Worm (Caenorhabditis elegans) whole organism, early embryonic: ENCODE measurements around the gene clec-34.

Source experiments
- B0310.2 ChIP-seq: sonication (generic microtip); optimal IDR thresholded peaks from 2 replicates; lab custom pipeline; 2016; ENCODE audit warnings: mild to moderate bottlenecking, missing genetic modification characterization, missing compliant biosample characterization
- F13C5.2 ChIP-seq: sonication (generic microtip); optimal IDR thresholded peaks from 2 replicates; lab custom pipeline; 2017; ENCODE audit warnings: mild to moderate bottlenecking, missing genetic modification characterization, inconsistent platforms, missing compliant biosample characterization
- aly-1 ChIP-seq: sonication (generic microtip); optimal IDR thresholded peaks from 2 replicates; lab custom pipeline; 2016; ENCODE audit warnings: missing genetic modification characterization, missing compliant biosample characterization
- ama-1 ChIP-seq: fragments of 150-350 bp; optimal IDR thresholded peaks from 2 replicates; lab custom pipeline; 2014
- ceh-13 ChIP-seq: fragments of 200-800 bp; sonication (Bioruptor generic); optimal IDR thresholded peaks from 2 replicates; lab custom pipeline; 2018; ENCODE audit warnings: mild to moderate bottlenecking, missing genetic modification characterization, missing compliant biosample characterization
- ceh-36 ChIP-seq: sonication (generic microtip); optimal IDR thresholded peaks from 2 replicates; lab custom pipeline; 2016; ENCODE audit warnings: missing genetic modification characterization, inconsistent platforms, missing compliant biosample characterization
- ets-7 ChIP-seq: sonication (generic microtip); optimal IDR thresholded peaks from 2 replicates; lab custom pipeline; 2016; ENCODE audit warnings: missing genotype, missing genetic modification characterization, missing compliant biosample characterization
- flt-1 ChIP-seq: fragments of 200-800 bp; sonication (Bioruptor generic); IDR thresholded peaks from 2 replicates; pipeline ENCODE4 v1.3.6; 2022; ENCODE audit warnings: missing genetic modification characterization, missing compliant biosample characterization
- hmbx-1 ChIP-seq: sonication (generic microtip); optimal IDR thresholded peaks from 2 replicates; lab custom pipeline; 2016; ENCODE audit warnings: mild to moderate bottlenecking, missing genetic modification characterization, missing compliant biosample characterization
- hmg-4 ChIP-seq: fragments of 200-800 bp; sonication (Bioruptor generic); optimal IDR thresholded peaks from 2 replicates; lab custom pipeline; 2018; ENCODE audit warnings: mild to moderate bottlenecking, missing genetic modification characterization, missing compliant biosample characterization
- hnd-1 ChIP-seq: sonication (generic microtip); optimal IDR thresholded peaks from 2 replicates; lab custom pipeline; 2016; ENCODE audit warnings: missing genetic modification characterization, missing compliant biosample characterization
- pes-1 ChIP-seq: fragments of 200-800 bp; sonication (Bioruptor generic); IDR thresholded peaks from 2 replicates; pipeline ENCODE4 v1.3.6; 2022; ENCODE audit warnings: missing genetic modification reagents, missing genetic modification characterization, missing compliant biosample characterization
- scrt-1 ChIP-seq: fragments of 200-800 bp; sonication (Bioruptor generic); IDR thresholded peaks from 2 replicates; pipeline ENCODE4 v1.3.6; 2022; ENCODE audit warnings: missing genetic modification characterization, missing compliant biosample characterization
- sea-1 ChIP-seq: fragments of 200-800 bp; sonication (Bioruptor generic); conservative IDR thresholded peaks from 2 replicates; pipeline ENCODE4 v1.3.6; 2022; ENCODE audit warnings: missing genetic modification characterization, missing compliant biosample characterization
- tbx-11 ChIP-seq: fragments of 200-800 bp; sonication (Bioruptor generic); IDR thresholded peaks from 2 replicates; pipeline ENCODE4 v1.3.6; 2022; ENCODE audit warnings: missing genetic modification characterization, missing compliant biosample characterization
- tbx-37 ChIP-seq: fragments of 200-800 bp; sonication (Bioruptor generic); conservative IDR thresholded peaks from 2 replicates; pipeline ENCODE4 v1.3.6; 2022; ENCODE audit warnings: missing genetic modification reagents, missing genetic modification characterization, missing compliant biosample characterization
- tra-4 ChIP-seq: sonication (generic microtip); optimal IDR thresholded peaks from 2 replicates; lab custom pipeline; 2017; ENCODE audit warnings: missing genetic modification characterization, missing compliant biosample characterization

Gene clec-34

DNA sequence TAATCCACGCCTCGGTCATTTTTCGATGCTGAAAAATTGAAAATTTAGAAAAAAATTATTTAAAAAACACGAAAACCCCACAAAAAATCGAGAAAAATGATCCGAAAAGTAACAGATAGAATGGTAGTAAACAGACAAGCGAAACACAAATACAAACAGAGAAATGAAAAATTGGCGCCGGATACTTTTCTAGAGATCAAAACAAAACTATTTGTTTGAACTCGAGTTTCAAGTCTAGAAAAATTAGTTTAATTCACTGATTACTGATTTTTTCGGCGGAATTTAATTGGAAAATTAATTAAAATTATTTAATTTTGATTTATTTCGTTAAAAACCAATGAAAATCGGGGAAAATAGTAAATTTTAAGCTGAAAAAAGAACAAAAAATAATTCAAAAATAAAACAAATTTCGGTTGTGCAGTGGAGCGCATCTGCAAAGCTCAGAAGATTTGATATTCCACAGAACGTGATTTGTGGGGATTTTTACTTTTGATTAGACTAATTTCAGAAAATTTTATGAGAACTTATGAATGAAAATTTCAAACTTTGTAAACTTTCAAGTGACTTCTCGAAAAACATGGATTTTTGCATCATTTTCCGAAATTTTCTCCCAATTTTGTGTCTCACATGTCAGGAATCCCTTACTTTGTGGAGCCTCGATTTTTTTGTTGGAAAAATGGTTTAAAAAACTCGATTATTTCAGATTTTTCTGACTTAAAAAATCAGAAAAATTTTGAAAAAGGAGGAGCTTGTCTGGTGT, 10.8 kb downstream of the clec-34 start, which contains the start of gene gyg-2:
gyg-2 (minus strand) TSS at position 28 of the 760 bp plus-strand sequence.
- TF ChIP-seq scrt-1 (GFP tag; lab: Robert Waterston, UW): no peak
- TF ChIP-seq flt-1 (GFP tag; lab: Robert Waterston, UW): no peak
- no peak for TF ChIP-seq ceh-13 (GFP tag; lab: Kevin White, UChicago)
- TF ChIP-seq sea-1 (GFP tag; lab: Robert Waterston, UW): no peak
- no peak for TF ChIP-seq hmg-4 (GFP tag; lab: Kevin White, UChicago)
- TF ChIP-seq tbx-11: no peak
- TF ChIP-seq F13C5.2 (tag; lab: Kevin White, UChicago): no peak
- TF ChIP-seq hmbx-1: no peak
- no peak for TF ChIP-seq ceh-36 (tag; lab: Kevin White, UChicago)
- TF ChIP-seq aly-1 (tag; lab: Kevin White, UChicago): no peak
- TF ChIP-seq ets-7 (tag; lab: Kevin White, UChicago): no peak
- TF ChIP-seq tbx-37 (GFP tag; lab: Robert Waterston, UW): no peak
- no peak for TF ChIP-seq pes-1 (GFP tag; lab: Robert Waterston, UW)
- TF ChIP-seq hnd-1 (tag; lab: Kevin White, UChicago): no peak
- no peak for TF ChIP-seq tra-4 (tag; lab: Kevin White, UChicago)
- no peak for TF ChIP-seq B0310.2 (tag; lab: Kevin White, UChicago)
- TF ChIP-seq ama-1 (lab: Kevin White, UChicago): no peak

DNA sequence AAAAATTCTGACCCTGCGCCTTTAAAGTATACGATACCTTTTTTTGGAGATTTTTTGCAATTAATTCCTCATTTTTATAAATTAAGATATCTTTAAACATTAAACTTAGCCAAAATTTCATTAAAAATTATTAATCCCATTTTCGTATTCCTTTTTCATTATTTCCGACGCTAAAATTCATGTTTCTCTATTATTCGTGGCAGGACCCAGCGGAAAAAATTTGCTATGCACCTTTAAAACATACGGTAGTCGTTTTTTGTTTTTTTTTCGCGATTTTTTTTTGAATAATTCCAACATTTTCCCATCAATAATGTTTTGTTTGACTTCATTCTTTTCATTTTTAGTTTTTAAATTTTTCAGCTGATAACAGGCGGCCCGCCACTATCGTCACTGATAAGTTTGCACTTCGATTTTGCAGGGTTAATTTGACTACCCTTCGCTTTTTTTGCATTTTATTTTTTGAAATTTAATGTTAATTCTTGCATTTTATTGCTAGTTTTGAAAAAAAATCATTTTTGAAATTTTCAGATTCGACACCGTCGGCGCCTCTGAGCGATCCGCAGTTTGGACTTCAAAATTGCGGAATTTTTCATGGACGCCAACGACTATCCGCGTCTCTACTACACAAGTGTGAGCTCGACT, 11.6 kb downstream of the clec-34 start, which contains the start of gene dkf-2:
dkf-2 (plus strand) TSS at position 592 of the 642 bp plus-strand sequence.
- TF ChIP-seq ceh-36 (tag; lab: Kevin White, UChicago): no peak
- TF ChIP-seq sea-1 (GFP tag; lab: Robert Waterston, UW): no peak
- no peak for TF ChIP-seq hmg-4 (GFP tag; lab: Kevin White, UChicago)
- no peak for TF ChIP-seq F13C5.2 (tag; lab: Kevin White, UChicago)
- TF ChIP-seq tbx-37 (GFP tag; lab: Robert Waterston, UW): no peak
- TF ChIP-seq ama-1 (lab: Kevin White, UChicago): no peak
- no peak for TF ChIP-seq scrt-1 (GFP tag; lab: Robert Waterston, UW)
- TF ChIP-seq aly-1 (tag; lab: Kevin White, UChicago): no peak
- TF ChIP-seq flt-1 (GFP tag; lab: Robert Waterston, UW): no peak
- no peak for TF ChIP-seq pes-1 (GFP tag; lab: Robert Waterston, UW)
- TF ChIP-seq hmbx-1: no peak
- no peak for TF ChIP-seq B0310.2 (tag; lab: Kevin White, UChicago)
- no peak for TF ChIP-seq tra-4 (tag; lab: Kevin White, UChicago)
- TF ChIP-seq ets-7 (tag; lab: Kevin White, UChicago): no peak
- TF ChIP-seq hnd-1 (tag; lab: Kevin White, UChicago): no peak
- no peak for TF ChIP-seq ceh-13 (GFP tag; lab: Kevin White, UChicago)
- TF ChIP-seq tbx-11: no peak

DNA sequence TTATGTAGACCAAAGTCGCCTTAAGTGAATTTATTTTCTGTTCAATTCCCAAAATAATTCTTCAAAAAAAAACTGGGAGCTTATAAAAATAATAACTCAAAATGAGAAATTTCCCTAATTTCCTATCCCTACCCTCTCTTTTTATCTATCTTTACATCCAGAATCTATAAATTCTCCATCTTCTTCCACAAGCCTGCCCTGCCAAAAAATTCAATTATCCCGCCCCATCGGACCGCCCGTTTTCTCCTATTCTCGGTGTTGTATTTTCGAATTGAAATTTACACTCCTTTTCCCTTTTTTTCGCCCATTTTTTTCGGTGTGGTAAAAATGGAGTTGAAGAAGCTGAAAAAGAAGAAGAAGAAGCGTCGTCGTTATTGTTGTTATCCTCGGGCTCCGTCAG, 13.9 kb downstream of the clec-34 start:
- no peak for TF ChIP-seq sea-1 (GFP tag; lab: Robert Waterston, UW)
- TF ChIP-seq aly-1 (tag; lab: Kevin White, UChicago): no peak
- TF ChIP-seq B0310.2 (tag; lab: Kevin White, UChicago): no peak
- no peak for TF ChIP-seq hmbx-1
- TF ChIP-seq hmg-4 (GFP tag; lab: Kevin White, UChicago): no peak
- no peak for TF ChIP-seq ceh-36 (tag; lab: Kevin White, UChicago)
- TF ChIP-seq ceh-13 (GFP tag; lab: Kevin White, UChicago): no peak
- no peak for TF ChIP-seq hnd-1 (tag; lab: Kevin White, UChicago)
- TF ChIP-seq flt-1 (GFP tag; lab: Robert Waterston, UW): no peak
- no peak for TF ChIP-seq tbx-11
- TF ChIP-seq pes-1 (GFP tag; lab: Robert Waterston, UW): no peak
- TF ChIP-seq scrt-1 (GFP tag; lab: Robert Waterston, UW): no peak
- TF ChIP-seq ets-7 (tag; lab: Kevin White, UChicago): no peak
- no peak for TF ChIP-seq F13C5.2 (tag; lab: Kevin White, UChicago)
- no peak for TF ChIP-seq tra-4 (tag; lab: Kevin White, UChicago)
- TF ChIP-seq ama-1 (lab: Kevin White, UChicago): no peak
- no peak for TF ChIP-seq tbx-37 (GFP tag; lab: Robert Waterston, UW)

DNA sequence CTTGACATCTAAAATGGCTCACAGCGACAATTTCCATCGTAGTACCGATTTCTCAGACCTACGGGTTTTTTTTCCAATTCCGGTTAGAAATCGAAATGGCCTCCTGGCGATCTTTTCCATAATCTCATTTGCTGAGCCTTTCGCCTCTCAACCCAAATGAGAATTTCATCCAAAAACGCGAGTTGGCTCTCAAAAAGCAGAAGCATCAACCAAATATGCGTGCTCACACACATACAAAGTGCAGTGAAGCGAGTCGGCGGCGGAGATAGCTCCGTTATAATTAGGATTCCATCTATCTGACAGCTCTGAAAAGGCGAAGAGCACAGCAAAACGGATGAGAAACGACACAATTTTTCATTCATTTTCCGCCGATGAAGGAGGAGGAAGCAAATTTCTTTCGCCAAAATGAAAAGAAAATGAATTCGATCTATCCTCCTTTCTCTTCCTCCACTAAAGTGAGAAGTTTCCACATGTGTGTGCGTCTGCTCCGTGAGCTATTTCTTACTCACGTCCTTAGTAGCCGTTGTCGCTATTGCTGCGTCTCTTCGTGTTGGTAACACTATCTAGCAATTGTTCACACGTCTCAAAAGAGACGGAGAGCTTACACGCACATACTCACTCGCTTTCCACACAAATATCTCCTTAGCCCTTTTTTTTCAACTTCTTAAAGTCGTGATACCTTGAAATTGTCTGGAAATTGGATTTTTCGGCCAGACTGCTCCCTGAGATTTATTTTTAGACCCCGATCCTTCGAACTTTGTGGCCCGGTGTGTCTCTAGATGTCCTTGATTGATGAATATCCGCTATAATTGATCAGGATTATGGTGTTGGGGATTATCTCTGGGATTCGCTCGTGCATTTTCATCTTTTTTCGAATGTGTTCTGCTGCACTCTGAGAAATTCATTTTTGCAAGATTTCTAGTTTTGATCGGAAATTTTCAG, 16.8 kb downstream of the clec-34 start:
- TF ChIP-seq B0310.2 (tag; lab: Kevin White, UChicago) (no peak), hmbx-1 (no peak), sea-1 (GFP tag; lab: Robert Waterston, UW) (no peak), hmg-4 (GFP tag; lab: Kevin White, UChicago) (no peak), F13C5.2 (tag; lab: Kevin White, UChicago) (no peak)

DNA sequence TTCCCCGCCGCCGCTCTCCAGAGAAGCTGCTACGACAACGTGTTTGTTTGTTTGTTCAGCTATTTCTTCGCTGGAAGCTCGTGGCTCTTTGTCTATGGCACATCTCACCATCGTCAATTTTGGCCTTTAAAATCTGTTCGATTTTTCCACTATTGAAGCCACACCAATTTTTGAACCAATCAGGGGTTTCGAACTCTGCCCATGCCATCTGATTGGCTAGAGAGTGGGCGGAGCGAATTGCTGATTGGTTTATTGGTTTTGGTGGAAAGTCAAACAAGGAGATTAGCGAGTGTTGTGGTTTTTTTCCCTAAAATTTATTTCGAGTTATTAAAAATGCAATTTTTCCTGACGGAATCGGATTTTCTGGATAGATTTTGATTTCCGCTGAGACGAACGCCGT, 20.6 kb downstream of the clec-34 start:
- TF ChIP-seq ama-1 (lab: Kevin White, UChicago): no peak
- no peak for TF ChIP-seq ceh-13 (GFP tag; lab: Kevin White, UChicago)
- no peak for TF ChIP-seq tra-4 (tag; lab: Kevin White, UChicago)
- no peak for TF ChIP-seq aly-1 (tag; lab: Kevin White, UChicago)
- TF ChIP-seq F13C5.2 (tag; lab: Kevin White, UChicago): no peak
- TF ChIP-seq ets-7 (tag; lab: Kevin White, UChicago): no peak
- no peak for TF ChIP-seq sea-1 (GFP tag; lab: Robert Waterston, UW)
- TF ChIP-seq hmbx-1: no peak
